Fruit fly (Drosophila melanogaster) whole organism, embryonic: Measurements from ENCODE around the gene Zasp66.

Experiments used
- BtbVII ChIP-seq: fragments of 200-800 bp; sonication (Bioruptor generic); optimal IDR thresholded peaks from 3 replicates; lab custom pipeline; 2017; ENCODE audit warnings: missing biosample characterization, mild to moderate bottlenecking, missing genetic modification characterization
- CG13894 ChIP-seq: fragments of 200-800 bp; sonication (Bioruptor generic); optimal IDR thresholded peaks from 3 replicates; lab custom pipeline; 2018; ENCODE audit warnings: missing biosample characterization, mild to moderate bottlenecking, missing genetic modification characterization, moderate library complexity
- CG14860 ChIP-seq: fragments of 200-800 bp; sonication (Bioruptor generic); IDR thresholded peaks from 3 replicates; pipeline ENCODE4 v1.3.6; 2022; ENCODE audit warnings: missing biosample characterization, missing genetic modification characterization; ENCODE audit not compliant: partially characterized antibody
- CG15601 ChIP-seq: fragments of 200-800 bp; sonication (Bioruptor generic); optimal IDR thresholded peaks from 3 replicates; lab custom pipeline; 2019; ENCODE audit warnings: missing biosample characterization, mild to moderate bottlenecking, missing genetic modification characterization, moderate library complexity
- CG17186 ChIP-seq: fragments of 200-800 bp; sonication (Bioruptor generic); optimal IDR thresholded peaks from 3 replicates; lab custom pipeline; 2017; ENCODE audit warnings: missing biosample characterization, missing genetic modification reagents, missing genetic modification characterization
- CG17612 ChIP-seq: fragments of 200-800 bp; sonication (Bioruptor generic); IDR thresholded peaks from 2 replicates; pipeline ENCODE4 v1.3.6; 2022; ENCODE audit warnings: missing biosample characterization, missing genetic modification characterization
- CG17829 ChIP-seq: fragments of 200-800 bp; optimal IDR thresholded peaks from 2 replicates; lab custom pipeline; 2019; ENCODE audit warnings: missing biosample characterization, mild to moderate bottlenecking, missing genetic modification characterization, moderate library complexity
- CG18262 ChIP-seq: fragments of 200-800 bp; optimal IDR thresholded peaks from 3 replicates; lab custom pipeline; 2019; ENCODE audit warnings: missing biosample characterization, mild to moderate bottlenecking, missing genetic modification characterization, moderate library complexity
- CG1832 ChIP-seq: fragments of 200-800 bp; sonication (Bioruptor generic); optimal IDR thresholded peaks from 2 replicates; lab custom pipeline; 2017; ENCODE audit warnings: missing biosample characterization, mild to moderate bottlenecking, missing genetic modification characterization, inconsistent platforms
- CG2712 ChIP-seq: fragments of 200-800 bp; optimal IDR thresholded peaks from 3 replicates; lab custom pipeline; 2019; ENCODE audit warnings: missing biosample characterization, mild to moderate bottlenecking, missing genetic modification characterization, moderate library complexity
- CG30020 ChIP-seq: fragments of 200-800 bp; optimal IDR thresholded peaks from 2 replicates; lab custom pipeline; 2019; ENCODE audit warnings: missing biosample characterization, mild to moderate bottlenecking, missing genetic modification characterization, moderate library complexity
- CG3065 ChIP-seq: fragments of 200-800 bp; sonication (Bioruptor generic); optimal IDR thresholded peaks from 2 replicates; lab custom pipeline; 2016; ENCODE audit warnings: missing biosample characterization, missing genetic modification characterization
- CG3407 ChIP-seq: fragments of 200-800 bp; sonication (Bioruptor generic); optimal IDR thresholded peaks from 2 replicates; lab custom pipeline; 2018; ENCODE audit warnings: missing biosample characterization, mild to moderate bottlenecking, missing genetic modification characterization
- CG4424 ChIP-seq: fragments of 200-800 bp; sonication (Bioruptor generic); optimal IDR thresholded peaks from 3 replicates; lab custom pipeline; 2016; ENCODE audit warnings: missing biosample characterization, missing genetic modification characterization
- CG4854 ChIP-seq: fragments of 200-800 bp; sonication (Bioruptor generic); optimal IDR thresholded peaks from 2 replicates; lab custom pipeline; 2016; ENCODE audit warnings: missing biosample characterization, missing genetic modification characterization, inconsistent platforms
- CG6654 ChIP-seq: fragments of 200-800 bp; sonication (Bioruptor generic); optimal IDR thresholded peaks from 2 replicates; lab custom pipeline; 2017; ENCODE audit warnings: missing biosample characterization, mild to moderate bottlenecking, missing genetic modification characterization
- CG7357 ChIP-seq: fragments of 200-800 bp; sonication (Bioruptor generic); IDR thresholded peaks from 3 replicates; pipeline ENCODE4 v1.3.6; 2022; ENCODE audit warnings: missing biosample characterization, missing genetic modification characterization
- CG7556 ChIP-seq: fragments of 200-800 bp; sonication (Bioruptor generic); optimal IDR thresholded peaks from 2 replicates; lab custom pipeline; 2017; ENCODE audit warnings: missing biosample characterization, mild to moderate bottlenecking, missing genetic modification characterization
- CG9609 ChIP-seq: fragments of 200-800 bp; sonication (Bioruptor generic); optimal IDR thresholded peaks from 3 replicates; lab custom pipeline; 2016; ENCODE audit warnings: missing biosample characterization, missing genetic modification characterization
- Camta ChIP-seq: fragments of 200-800 bp; sonication (Bioruptor generic); optimal IDR thresholded peaks from 2 replicates; lab custom pipeline; 2016; ENCODE audit warnings: missing biosample characterization, missing genetic modification characterization
- CrebB ChIP-seq: fragments of 200-800 bp; sonication (Bioruptor generic); optimal IDR thresholded peaks from 3 replicates; lab custom pipeline; 2018; ENCODE audit warnings: missing biosample characterization, mild to moderate bottlenecking, missing genetic modification characterization
- Ets97D ChIP-seq: fragments of 200-800 bp; sonication (Bioruptor generic); optimal IDR thresholded peaks from 3 replicates; lab custom pipeline; 2016; ENCODE audit warnings: missing biosample characterization, missing genetic modification characterization
- Fer1 ChIP-seq: fragments of 200-800 bp; sonication (Bioruptor generic); optimal IDR thresholded peaks from 2 replicates; lab custom pipeline; 2017; ENCODE audit warnings: missing biosample characterization, mild to moderate bottlenecking, missing genetic modification characterization
- Hey ChIP-seq: fragments of 200-800 bp; sonication (Bioruptor generic); optimal IDR thresholded peaks from 3 replicates; lab custom pipeline; 2018; ENCODE audit warnings: missing biosample characterization, mild to moderate bottlenecking, missing genetic modification characterization
- Hr51 ChIP-seq, 2 experiments: fragments of 200-800 bp; sonication (Bioruptor generic); optimal IDR thresholded peaks; 2 replicates in 1 of 2; 3 replicates in 1 of 2; lab custom pipeline; 2016 to 2018; ENCODE audit warnings: missing biosample characterization in 2 of 2, missing genetic modification characterization in 2 of 2, mild to moderate bottlenecking in 1 of 2, moderate library complexity in 1 of 2
- Lhr ChIP-seq: fragments of 200-800 bp; sonication (Bioruptor generic); optimal IDR thresholded peaks from 3 replicates; lab custom pipeline; 2017; ENCODE audit warnings: mild to moderate bottlenecking, missing biosample characterization, missing genetic modification reagents, missing genetic modification characterization
- Lpt ChIP-seq: fragments of >200 bp; optimal IDR thresholded peaks from 2 replicates; lab custom pipeline; 2018; ENCODE audit warnings: missing biosample characterization, missing genetic modification characterization
- NC2α ChIP-seq: fragments of 200-800 bp; sonication (Bioruptor generic); optimal IDR thresholded peaks from 2 replicates; lab custom pipeline; 2016; ENCODE audit warnings: missing biosample characterization, missing genetic modification characterization
- Opbp ChIP-seq: fragments of 200-800 bp; sonication (Bioruptor generic); IDR thresholded peaks from 3 replicates; pipeline ENCODE4 v1.3.6; 2022; ENCODE audit warnings: missing biosample characterization, missing genetic modification characterization; ENCODE audit not compliant: partially characterized antibody
- Spps ChIP-seq: fragments of 200-800 bp; sonication (Bioruptor generic); optimal IDR thresholded peaks from 2 replicates; lab custom pipeline; 2018; ENCODE audit warnings: missing biosample characterization, mild to moderate bottlenecking, missing genetic modification characterization
- bab2 ChIP-seq: fragments of 200-800 bp; sonication (Bioruptor generic); optimal IDR thresholded peaks from 2 replicates; lab custom pipeline; 2016; ENCODE audit warnings: missing biosample characterization, missing genetic modification characterization
- bsh ChIP-seq, 2 experiments: fragments of 200-800 bp; sonication (Bioruptor generic); optimal IDR thresholded peaks; 2 replicates each; lab custom pipeline; 2017 to 2018; ENCODE audit warnings: mild to moderate bottlenecking in 2 of 2, missing biosample characterization in 2 of 2, missing genetic modification characterization in 2 of 2, moderate library complexity in 1 of 2
- chinmo ChIP-seq: fragments of 200-800 bp; sonication (Bioruptor generic); IDR thresholded peaks from 4 replicates; pipeline ENCODE4 v1.3.6; 2022; ENCODE audit warnings: missing biosample characterization, missing genetic modification characterization; ENCODE audit not compliant: partially characterized antibody
- chn ChIP-seq: fragments of 200-800 bp; sonication (Bioruptor generic); optimal IDR thresholded peaks from 2 replicates; lab custom pipeline; 2016; ENCODE audit warnings: missing biosample characterization, missing genetic modification characterization
- dati ChIP-seq: fragments of 200-800 bp; sonication (Bioruptor generic); IDR thresholded peaks from 2 replicates; pipeline ENCODE4 v1.3.6; 2022; ENCODE audit warnings: missing biosample characterization, missing genetic modification characterization
- eyg ChIP-seq: fragments of 200-800 bp; sonication (Bioruptor generic); optimal IDR thresholded peaks from 3 replicates; lab custom pipeline; 2016; ENCODE audit warnings: missing biosample characterization, missing genetic modification characterization
- fd64A ChIP-seq: fragments of 200-800 bp; sonication (Bioruptor generic); optimal IDR thresholded peaks from 3 replicates; lab custom pipeline; 2018; ENCODE audit warnings: missing biosample characterization, mild to moderate bottlenecking, missing genetic modification characterization
- jigr1 ChIP-seq: fragments of 200-800 bp; sonication (Bioruptor generic); IDR thresholded peaks from 3 replicates; pipeline ENCODE4 v1.3.6; 2022; ENCODE audit warnings: missing biosample characterization, missing genetic modification characterization
- kay ChIP-seq: fragments of 200-800 bp; sonication (Bioruptor generic); optimal IDR thresholded peaks from 2 replicates; lab custom pipeline; 2016; ENCODE audit warnings: missing biosample characterization, missing genetic modification characterization
- ken ChIP-seq: fragments of 200-800 bp; sonication (Bioruptor generic); IDR thresholded peaks from 3 replicates; pipeline ENCODE4 v1.3.6; 2022; ENCODE audit warnings: missing biosample characterization, missing genetic modification characterization
- kni ChIP-seq: fragments of 200-800 bp; sonication (Bioruptor generic); optimal IDR thresholded peaks from 3 replicates; lab custom pipeline; 2017; ENCODE audit warnings: mild to moderate bottlenecking, missing biosample characterization, missing genetic modification reagents, missing genetic modification characterization
- lmd ChIP-seq: fragments of 200-800 bp; sonication (Bioruptor generic); IDR thresholded peaks from 2 replicates; pipeline ENCODE4 v1.3.6; 2022; ENCODE audit warnings: missing biosample characterization, missing genetic modification characterization
- luna ChIP-seq: fragments of 200-800 bp; sonication (Bioruptor generic); optimal IDR thresholded peaks from 2 replicates; lab custom pipeline; 2016; ENCODE audit warnings: missing biosample characterization, missing genetic modification characterization
- maf-S ChIP-seq: fragments of 200-800 bp; sonication (Bioruptor generic); optimal IDR thresholded peaks from 2 replicates; lab custom pipeline; 2016; ENCODE audit warnings: missing biosample characterization, missing genetic modification characterization
- nau ChIP-seq: fragments of 200-800 bp; sonication (Bioruptor generic); optimal IDR thresholded peaks from 3 replicates; lab custom pipeline; 2017; ENCODE audit warnings: missing biosample characterization, mild to moderate bottlenecking, missing genetic modification characterization, missing genetic modification reagents
- salm ChIP-seq: fragments of 200-800 bp; sonication (Bioruptor generic); optimal IDR thresholded peaks from 2 replicates; lab custom pipeline; 2018; ENCODE audit warnings: missing biosample characterization, mild to moderate bottlenecking, missing genetic modification characterization
- stwl ChIP-seq: fragments of 200-800 bp; sonication (Bioruptor generic); optimal IDR thresholded peaks from 3 replicates; lab custom pipeline; 2018; ENCODE audit warnings: missing biosample characterization, mild to moderate bottlenecking, missing genetic modification characterization, moderate library complexity
- tup ChIP-seq: fragments of 200-800 bp; sonication (Bioruptor generic); optimal IDR thresholded peaks from 2 replicates; lab custom pipeline; 2016; ENCODE audit warnings: missing biosample characterization, mild to moderate bottlenecking, missing genetic modification characterization, moderate library complexity
- wor ChIP-seq: fragments of 200-800 bp; sonication (Bioruptor generic); IDR thresholded peaks from 2 replicates; pipeline ENCODE4 v1.3.6; 2022; ENCODE audit warnings: missing biosample characterization, missing genetic modification characterization

Gene Zasp66

dm6 chr3L:8603880-8604692 lies 20.1 kb upstream of the Zasp66 start, which contains the start of the genes CG5989 and CG6282 (continued):
- no peak for TF ChIP-seq salm (tag; lab: Kevin White, UChicago)
- peak; percentile 21 to 34 for TF ChIP-seq Hr51 (GFP tag; optimal IDR thresholded peaks at IDR 0.05; lab: Kevin White, UChicago)
- TF ChIP-seq ken (GFP tag; lab: Robert Waterston, UW), result peak; percentile 85
- no peak for TF ChIP-seq NC2α (GFP tag; lab: Kevin White, UChicago)
- TF ChIP-seq Hey (tag; lab: Kevin White, UChicago), result no peak
- TF ChIP-seq kay (GFP tag; lab: Kevin White, UChicago), result no peak
- TF ChIP-seq chn, result no peak
- TF ChIP-seq bsh (GFP tag; optimal IDR thresholded peaks at IDR 0.05; lab: Kevin White, UChicago), result peak in 1 of 2 experiments; percentile 56
- no peak for TF ChIP-seq lmd (GFP tag; lab: Robert Waterston, UW)
- no peak for TF ChIP-seq CG3065
- TF ChIP-seq CG7556 (GFP tag; lab: Kevin White, UChicago), result peak; percentile 60
- no peak for TF ChIP-seq kni (GFP tag; lab: Kevin White, UChicago)
- no peak for TF ChIP-seq fd64A (GFP tag; lab: Kevin White, UChicago)
- TF ChIP-seq CG9609, result no peak
- TF ChIP-seq CG4424 (GFP tag; lab: Kevin White, UChicago), result no peak
- peak; percentile 73 for TF ChIP-seq Lhr (GFP tag; lab: Kevin White, UChicago)
- no peak for TF ChIP-seq maf-S (GFP tag; lab: Kevin White, UChicago)
- no peak for TF ChIP-seq Camta (GFP tag; lab: Kevin White, UChicago)
- peak; percentile 31 for TF ChIP-seq CG17829
- no peak for TF ChIP-seq CG30020 (tag; lab: Kevin White, UChicago)
- no peak for TF ChIP-seq CrebB (tag; lab: Kevin White, UChicago)
- no peak for TF ChIP-seq eyg
- no peak for TF ChIP-seq tup (GFP tag; lab: Kevin White, UChicago)
- peak; percentile 13 for TF ChIP-seq CG18262 (tag; lab: Kevin White, UChicago)
- no peak for TF ChIP-seq CG4854
- no peak for TF ChIP-seq dati
- peak; percentile 36 for TF ChIP-seq CG15601 (tag; lab: Kevin White, UChicago)
- no peak for TF ChIP-seq CG7357
- no peak for TF ChIP-seq CG14860
- TF ChIP-seq jigr1 (GFP tag; lab: Robert Waterston, UW), result no peak
- TF ChIP-seq nau, result no peak
- TF ChIP-seq Lpt (GFP tag; lab: Kevin White, UChicago), result no peak
- TF ChIP-seq stwl (tag; lab: Kevin White, UChicago), result peak; percentile 54
- no peak for TF ChIP-seq bab2 (GFP tag; lab: Kevin White, UChicago)
- no peak for TF ChIP-seq CG17612 (GFP tag; lab: Robert Waterston, UW)
- TF ChIP-seq CG6654 (GFP tag; lab: Kevin White, UChicago), result no peak
- TF ChIP-seq CG17186 (GFP tag; lab: Kevin White, UChicago), result no peak
- TF ChIP-seq chinmo (GFP tag; lab: Robert Waterston, UW), result 0 out of 4 replicates have a peak, but pooled peaks have one; percentile 37
- TF ChIP-seq Ets97D (GFP tag; lab: Kevin White, UChicago), result peak; percentile 79
- TF ChIP-seq CG1832 (GFP tag; lab: Kevin White, UChicago), result no peak
- peak; percentile 66 for TF ChIP-seq Opbp (GFP tag; lab: Robert Waterston, UW)
- no peak for TF ChIP-seq Fer1 (GFP tag; lab: Kevin White, UChicago)
- no peak for TF ChIP-seq Spps (tag; lab: Kevin White, UChicago)
- TF ChIP-seq BtbVII (GFP tag; lab: Kevin White, UChicago), result peak; percentile 17
- TF ChIP-seq CG3407 (GFP tag; lab: Kevin White, UChicago), result peak; percentile 56
- no peak for TF ChIP-seq CG13894 (tag; lab: Kevin White, UChicago)
- TF ChIP-seq wor, result 0 out of 2 replicates have a peak, but pooled peaks have one; percentile 18
- TF ChIP-seq CG2712 (tag; lab: Kevin White, UChicago), result peak; percentile 24
- no peak for TF ChIP-seq luna (GFP tag; lab: Kevin White, UChicago)
